Fruit fly (Drosophila melanogaster) Kc167 (cell line): Measurements from ENCODE around the gene CG12766.

Source experiments
- Myc ChIP-seq: fragments of >200 bp; optimal IDR thresholded peaks from 2 replicates; lab custom pipeline; 2017; ENCODE audit warnings: missing external identifiers
- Sin3A ChIP-seq: fragments of >200 bp; optimal IDR thresholded peaks from 2 replicates; lab custom pipeline; 2018; ENCODE audit warnings: missing external identifiers
- h ChIP-seq: fragments of >200 bp; optimal IDR thresholded peaks from 3 replicates; lab custom pipeline; 2018; ENCODE audit warnings: missing external identifiers
- insv ChIP-seq: fragments of >200 bp; optimal IDR thresholded peaks from 3 replicates; lab custom pipeline; 2018; ENCODE audit warnings: missing external identifiers
- psq ChIP-seq: fragments of >200 bp; optimal IDR thresholded peaks from 2 replicates; lab custom pipeline; 2017; ENCODE audit warnings: missing external identifiers
- ttk ChIP-seq: sonication (Bioruptor generic); optimal IDR thresholded peaks from 2 replicates; lab custom pipeline; 2017; ENCODE audit warnings: missing external identifiers

CG12766 gene

DNA sequence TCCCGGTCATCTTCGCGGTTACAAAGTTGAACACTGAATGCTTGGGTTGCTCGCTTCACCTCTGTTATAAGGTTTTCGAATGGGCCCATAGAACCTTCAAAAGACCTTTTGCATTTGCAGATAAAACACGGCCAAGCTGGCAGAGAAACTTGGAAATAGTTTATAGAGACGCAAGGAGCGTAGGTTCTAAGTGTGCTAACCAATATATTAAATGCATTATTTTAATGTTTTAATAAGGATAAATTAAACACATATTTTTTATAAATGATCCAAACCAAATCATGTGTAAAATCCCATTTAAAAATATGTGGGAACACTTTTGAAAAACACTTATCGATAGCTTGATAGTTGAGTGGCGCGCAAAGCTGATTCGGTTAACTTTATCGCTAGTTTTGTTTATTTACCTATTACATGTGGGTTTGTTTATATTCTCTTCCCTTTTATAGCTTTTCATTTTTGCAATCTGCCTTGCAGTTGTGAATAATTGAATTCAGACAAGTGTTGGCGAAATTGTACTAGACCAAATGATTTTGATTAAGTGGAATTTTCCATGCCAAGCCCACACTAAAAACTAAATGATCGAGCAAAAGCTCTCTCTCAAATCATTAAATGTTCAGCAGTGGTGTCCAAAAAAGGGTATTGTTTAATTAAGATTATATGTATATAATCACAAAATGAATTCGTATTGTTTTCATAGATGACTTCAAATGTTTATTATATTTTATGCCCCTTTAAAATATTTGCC is at the start of gene CG12766:
CG12766 (minus strand) TSS at position 51 of the 745 bp plus-strand sequence.
- TF ChIP-seq insv (lab: Kevin White, UChicago) (no peak), Myc (no peak), psq (lab: Kevin White, UChicago) (no peak), ttk (lab: Kevin White, UChicago) (no peak), h (lab: Kevin White, UChicago) (no peak), Sin3A (lab: Kevin White, UChicago) (no peak)

DNA sequence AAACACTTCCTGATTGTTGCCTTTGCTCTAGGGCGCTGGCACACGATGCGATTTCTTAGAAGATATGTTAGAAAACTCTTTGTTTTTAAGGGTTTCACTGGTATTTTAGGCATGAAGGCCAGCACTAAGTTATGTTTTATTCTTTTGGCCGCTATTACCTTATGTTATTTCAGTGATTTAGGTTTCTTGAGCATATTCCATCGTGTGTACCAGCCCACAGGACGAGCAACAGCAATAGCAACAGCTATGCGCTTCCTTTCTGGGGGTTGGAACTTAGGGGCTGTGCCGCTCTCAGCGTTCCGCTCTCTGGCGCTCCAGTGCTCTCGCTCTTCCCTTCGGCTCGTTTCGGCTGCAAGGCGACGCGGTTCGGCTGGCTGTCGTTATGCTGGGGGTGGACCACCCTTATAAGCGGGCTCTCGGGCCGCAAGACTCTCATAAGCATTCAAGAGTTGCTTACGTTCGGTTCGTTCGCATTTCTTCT is 43.6 kb upstream of the CG12766 start, which contains the start of gene scrt:
scrt (plus strand) TSS at position 431 of the 481 bp plus-strand sequence.
- TF ChIP-seq Myc, result no peak
- TF ChIP-seq Sin3A (lab: Kevin White, UChicago), result no peak
- TF ChIP-seq psq (lab: Kevin White, UChicago), result no peak
- no peak for TF ChIP-seq h (lab: Kevin White, UChicago)
- TF ChIP-seq ttk (lab: Kevin White, UChicago), result no peak
- no peak for TF ChIP-seq insv (lab: Kevin White, UChicago)

DNA sequence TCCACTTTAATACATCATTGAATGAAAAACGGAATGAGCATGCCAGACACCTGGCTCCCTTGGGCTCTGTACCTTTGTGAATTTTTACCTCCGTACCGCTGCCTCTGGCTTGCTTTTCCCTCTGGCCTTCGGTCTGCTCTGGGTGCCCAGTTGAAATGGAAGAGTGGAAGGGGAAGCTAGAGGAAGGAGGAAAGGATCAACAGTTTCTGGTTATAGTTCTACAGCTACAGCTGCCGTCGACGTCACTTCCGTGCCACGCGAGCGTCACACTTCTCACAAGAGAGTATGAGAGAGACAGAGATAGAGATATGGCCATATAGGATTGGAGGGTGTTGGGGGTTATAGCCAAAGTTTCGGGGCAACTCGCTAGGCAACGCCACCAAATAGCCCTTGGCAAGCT is 40.1 kb upstream of the CG12766 start:
- TF ChIP-seq Myc (no peak), ttk (lab: Kevin White, UChicago) (no peak), Sin3A (lab: Kevin White, UChicago) (no peak), psq (lab: Kevin White, UChicago) (no peak), h (lab: Kevin White, UChicago) (no peak), insv (lab: Kevin White, UChicago) (no peak)

DNA sequence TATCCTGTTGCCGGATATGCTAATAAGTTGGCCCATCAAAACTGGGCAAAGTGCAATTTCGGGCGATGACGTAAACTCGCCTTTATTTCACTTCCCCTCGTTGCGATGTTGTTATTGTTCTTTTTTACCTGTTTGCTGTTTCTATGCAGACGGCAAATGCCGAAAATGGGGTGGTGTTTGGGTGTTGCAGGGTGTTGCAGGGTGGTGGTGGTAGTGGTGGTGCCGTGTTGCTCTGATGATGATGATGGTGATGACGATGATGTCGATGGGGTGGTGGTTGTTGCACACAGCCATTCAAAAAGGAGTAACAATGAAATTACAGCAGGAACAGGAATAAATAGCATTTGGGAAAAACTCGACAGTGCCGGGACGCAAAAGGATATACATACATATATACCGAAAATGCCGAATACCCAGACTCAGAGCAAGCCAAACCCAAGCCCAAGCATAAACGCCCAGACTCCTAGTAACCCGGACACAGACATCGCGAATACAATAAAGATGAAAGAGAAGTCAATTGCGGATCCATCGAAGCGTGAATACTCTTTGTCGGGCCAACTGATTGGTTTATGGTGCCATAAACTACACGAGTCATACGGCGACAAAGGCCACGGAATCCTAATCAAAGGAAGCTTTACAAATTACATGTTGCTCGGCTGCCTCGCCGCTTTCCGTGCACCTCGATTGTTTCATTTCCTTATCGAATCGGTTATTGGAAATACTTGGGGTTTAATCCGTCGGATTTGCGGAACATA is 39.0 kb upstream of the CG12766 start:
- TF ChIP-seq psq (lab: Kevin White, UChicago), result no peak

DNA sequence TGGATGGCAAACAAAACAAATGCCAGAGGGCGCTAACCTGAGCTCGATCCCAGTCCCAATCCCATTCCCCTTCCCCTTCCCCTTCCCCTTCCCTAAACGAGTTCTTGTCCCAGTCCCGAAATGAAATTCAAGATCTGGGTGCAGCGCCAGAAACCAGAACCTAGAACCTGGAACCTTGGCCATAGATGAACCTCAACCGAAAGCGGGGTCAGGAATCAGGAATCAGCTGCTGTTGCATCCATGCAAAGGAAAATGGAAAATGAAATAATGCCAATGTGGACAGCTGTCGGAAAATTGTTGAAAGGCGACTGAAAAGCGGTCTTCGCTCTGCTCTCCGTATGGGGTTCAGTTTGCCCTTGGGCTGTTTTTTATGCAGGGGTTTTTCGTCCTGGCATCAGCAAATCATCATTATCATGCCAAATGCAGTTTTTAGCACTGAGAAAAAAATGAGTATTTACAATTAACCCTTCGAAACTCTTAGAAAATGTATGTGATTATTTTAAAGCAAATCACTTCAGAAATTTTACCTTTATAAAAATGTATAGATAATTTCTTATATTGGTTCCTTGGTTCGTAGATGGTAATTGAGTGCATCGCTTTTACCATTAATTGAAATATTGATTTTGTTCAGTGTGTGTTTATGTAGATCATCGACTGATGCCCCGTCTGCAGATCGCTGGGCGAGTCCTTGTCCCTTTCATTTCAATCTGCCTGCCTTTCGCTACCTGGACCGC is 37.9 kb upstream of the CG12766 start:
- TF ChIP-seq psq (lab: Kevin White, UChicago), result no peak

DNA sequence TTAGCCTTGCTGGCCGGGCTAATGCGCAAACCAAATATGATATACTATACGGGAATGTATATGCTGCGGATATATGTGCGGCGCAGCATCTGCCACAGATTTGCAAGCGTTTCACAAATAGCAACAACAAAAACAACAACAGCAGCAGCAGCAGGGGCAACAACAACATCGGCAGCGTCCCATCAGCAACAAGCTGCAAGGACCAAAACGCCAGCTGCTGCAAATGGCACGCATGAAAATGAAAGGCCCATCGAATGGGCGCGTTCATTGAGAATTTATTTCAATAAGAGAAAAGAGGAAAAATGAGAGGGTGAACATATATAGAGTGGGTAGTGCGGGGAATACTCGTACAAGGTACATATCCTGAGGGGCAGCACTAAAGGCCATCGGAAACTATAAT is 36.5 kb upstream of the CG12766 start:
- TF ChIP-seq ttk (lab: Kevin White, UChicago) (no peak), Sin3A (lab: Kevin White, UChicago) (no peak), psq (lab: Kevin White, UChicago) (no peak), Myc (no peak), insv (lab: Kevin White, UChicago) (no peak), h (lab: Kevin White, UChicago) (no peak)

DNA sequence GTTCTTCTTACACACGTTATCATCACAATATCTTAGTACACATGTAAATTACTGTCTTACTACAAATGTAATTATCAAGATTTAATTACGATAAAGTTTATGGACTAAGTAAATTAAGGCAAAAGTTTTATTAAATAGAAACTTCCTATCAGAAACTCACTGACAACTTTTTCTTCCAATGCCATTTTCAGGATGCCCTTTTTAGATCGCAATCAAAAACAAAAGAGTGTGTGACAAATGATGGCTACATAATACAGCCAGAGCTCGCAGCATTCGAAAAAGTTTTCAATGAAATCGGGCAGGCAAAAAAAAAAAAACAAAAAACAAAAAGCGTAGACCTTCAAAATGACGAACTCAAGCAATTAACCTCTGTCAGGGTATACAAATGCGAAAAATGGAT is 32.7 kb upstream of the CG12766 start, which contains the start of gene CG43915:
CG43915 (plus strand) TSS at position 301 of the 400 bp plus-strand sequence.
- TF ChIP-seq ttk (lab: Kevin White, UChicago) (no peak), Myc (no peak), Sin3A (lab: Kevin White, UChicago) (no peak), h (lab: Kevin White, UChicago) (no peak), psq (lab: Kevin White, UChicago) (no peak), insv (lab: Kevin White, UChicago) (no peak)

DNA sequence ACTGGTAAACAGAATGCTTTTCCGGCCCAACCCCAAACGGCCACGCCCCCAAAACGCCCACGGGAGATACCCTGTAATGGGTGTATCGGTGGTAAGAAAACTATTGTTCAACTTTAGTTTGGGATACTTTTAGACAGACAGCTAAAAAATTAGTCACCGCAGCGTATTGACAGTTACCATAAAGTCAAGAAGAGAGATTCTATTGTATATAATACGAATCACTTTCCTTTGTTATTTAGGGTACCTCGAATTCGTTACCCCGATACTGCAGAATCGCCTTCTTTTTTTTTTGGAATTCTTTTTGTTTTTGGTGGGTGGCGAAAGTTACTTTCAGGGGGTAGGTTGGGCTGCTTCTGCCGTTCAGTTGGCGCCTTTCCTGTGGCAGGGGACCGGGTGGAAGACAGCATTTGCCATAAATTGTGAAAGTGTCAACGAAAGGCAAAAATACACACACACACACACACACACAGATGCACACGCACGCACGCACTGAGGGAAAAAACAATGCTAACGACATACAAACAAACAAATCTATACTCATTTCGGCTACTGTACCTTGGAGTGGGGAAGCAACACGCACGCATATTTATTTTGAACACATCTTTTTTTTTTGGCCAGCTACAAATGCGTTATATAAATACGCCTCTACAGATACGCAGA is 30.6 kb upstream of the CG12766 start:
- TF ChIP-seq psq (lab: Kevin White, UChicago) (no peak), ttk (lab: Kevin White, UChicago) (no peak), Sin3A (lab: Kevin White, UChicago) (no peak), insv (lab: Kevin White, UChicago) (no peak), Myc (no peak), h (lab: Kevin White, UChicago) (no peak)

DNA sequence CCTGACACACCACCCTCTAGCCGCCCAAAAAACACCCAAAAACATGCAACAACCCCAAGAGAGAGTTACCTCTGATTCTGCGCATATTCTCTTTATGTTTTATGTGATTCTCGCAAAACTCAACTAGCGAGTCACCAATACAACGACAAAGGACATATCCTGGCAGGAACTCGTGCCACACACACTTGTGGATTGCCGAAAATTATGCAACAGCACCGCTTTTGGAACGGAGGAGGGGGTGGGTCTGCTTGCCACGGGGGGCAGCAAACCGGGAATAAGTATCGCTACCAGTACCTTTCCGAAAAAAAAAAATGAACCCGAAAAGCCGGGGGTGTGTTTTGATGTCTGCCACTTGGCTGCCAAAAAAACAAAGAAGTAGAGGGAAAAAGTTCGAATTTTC is 25.2 kb upstream of the CG12766 start:
- TF ChIP-seq Myc (no peak), Sin3A (lab: Kevin White, UChicago) (no peak), insv (lab: Kevin White, UChicago) (no peak), psq (lab: Kevin White, UChicago) (no peak), h (lab: Kevin White, UChicago) (no peak), ttk (lab: Kevin White, UChicago) (no peak)

DNA sequence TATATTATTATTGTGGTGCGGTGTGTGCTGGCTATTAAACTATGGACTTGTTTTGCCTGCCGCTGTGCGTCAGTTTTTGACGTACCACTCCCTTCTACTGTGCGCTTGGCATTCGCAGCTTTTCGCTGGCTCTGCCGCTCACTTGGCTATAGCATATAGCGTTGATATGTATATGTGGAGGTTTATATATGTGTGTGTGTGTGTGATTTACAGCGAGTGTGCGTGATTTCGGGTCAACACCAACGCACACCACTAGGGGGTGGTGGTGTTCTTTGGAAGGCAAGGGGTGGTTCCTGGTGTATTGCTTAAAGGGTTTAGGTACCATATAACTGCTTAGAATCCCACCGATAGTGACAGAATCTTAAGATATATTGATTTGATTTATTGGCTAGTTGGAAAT is 24.7 kb upstream of the CG12766 start, which contains the start of gene CG12605:
CG12605 (minus strand) TSS at position 101 of the 400 bp plus-strand sequence.
- TF ChIP-seq insv (lab: Kevin White, UChicago) (no peak), Myc (no peak), Sin3A (lab: Kevin White, UChicago) (no peak), ttk (lab: Kevin White, UChicago) (no peak), psq (lab: Kevin White, UChicago) (no peak), h (lab: Kevin White, UChicago) (no peak)

DNA sequence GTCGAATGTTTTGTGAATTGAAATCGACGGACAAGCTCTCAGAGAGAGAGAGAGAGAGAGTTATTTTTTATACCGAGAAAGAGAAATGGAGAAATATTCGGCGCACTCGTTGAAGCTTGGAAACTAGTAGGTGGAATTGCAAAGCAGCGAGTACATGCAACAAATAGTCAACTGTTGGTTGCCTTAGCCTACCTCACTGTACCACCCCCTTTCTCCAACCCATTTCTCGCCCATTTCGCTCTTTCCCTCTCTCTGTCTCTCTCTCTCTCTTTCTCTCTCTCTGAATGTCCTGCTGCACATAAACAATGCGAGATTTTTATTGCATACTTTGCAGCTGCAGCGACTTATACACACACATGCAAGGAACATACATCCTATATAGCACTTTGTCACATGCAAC is 24.1 kb upstream of the CG12766 start:
- no peak for TF ChIP-seq psq (lab: Kevin White, UChicago)
- TF ChIP-seq insv (lab: Kevin White, UChicago), result no peak
- no peak for TF ChIP-seq Myc
- TF ChIP-seq ttk (lab: Kevin White, UChicago), result no peak
- no peak for TF ChIP-seq h (lab: Kevin White, UChicago)
- no peak for TF ChIP-seq Sin3A (lab: Kevin White, UChicago)
